Fruit fly (Drosophila melanogaster) whole organism, embryonic: ENCODE data around the gene CG17145.
A peak's percentile ranks its signal among the peaks of the same experiment; 100 is the strongest.

Source experiments
- Atf-2 ChIP-seq: fragments of 200-800 bp; sonication (Bioruptor generic); optimal IDR thresholded peaks from 2 replicates; lab custom pipeline; 2016; ENCODE audit warnings: missing biosample characterization, missing genetic modification characterization
- CG10543 ChIP-seq: fragments of 200-800 bp; sonication (Bioruptor generic); optimal IDR thresholded peaks from 3 replicates; lab custom pipeline; 2017; ENCODE audit warnings: missing biosample characterization, mild to moderate bottlenecking, missing genetic modification characterization, moderate library complexity
- CG10654 ChIP-seq: fragments of 200-800 bp; sonication (Bioruptor generic); optimal IDR thresholded peaks from 2 replicates; lab custom pipeline; 2016; ENCODE audit warnings: missing biosample characterization, missing genetic modification characterization
- CG10959 ChIP-seq: fragments of 200-800 bp; sonication (Bioruptor generic); IDR thresholded peaks from 2 replicates; pipeline ENCODE4 v1.3.6; 2022; ENCODE audit warnings: missing biosample characterization, missing genetic modification characterization
- CG12744 ChIP-seq: fragments of 200-800 bp; sonication (Bioruptor generic); optimal IDR thresholded peaks from 2 replicates; lab custom pipeline; 2016; ENCODE audit warnings: missing biosample characterization, missing genetic modification characterization
- CG12769 ChIP-seq: fragments of 200-800 bp; sonication (Bioruptor generic); optimal IDR thresholded peaks from 2 replicates; lab custom pipeline; 2019; ENCODE audit warnings: missing biosample characterization, mild to moderate bottlenecking, missing genetic modification characterization, moderate library complexity
- CG13287 ChIP-seq: fragments of 200-800 bp; sonication (Bioruptor generic); IDR thresholded peaks from 2 replicates; pipeline ENCODE4 v1.3.6; 2022; ENCODE audit warnings: missing biosample characterization, missing genetic modification characterization; ENCODE audit not compliant: partially characterized antibody
- CG15269 ChIP-seq: fragments of 200-800 bp; sonication (Bioruptor generic); optimal IDR thresholded peaks from 2 replicates; lab custom pipeline; 2018; ENCODE audit warnings: missing biosample characterization, mild to moderate bottlenecking, missing genetic modification characterization, moderate library complexity
- CG15479 ChIP-seq: fragments of 200-800 bp; sonication (Bioruptor generic); optimal IDR thresholded peaks from 3 replicates; lab custom pipeline; 2019; ENCODE audit warnings: missing biosample characterization, mild to moderate bottlenecking, missing genetic modification characterization, moderate library complexity
- CG16813 ChIP-seq: fragments of 200-800 bp; sonication (Bioruptor generic); IDR thresholded peaks from 3 replicates; pipeline ENCODE4 v1.3.6; 2022; ENCODE audit warnings: missing biosample characterization, missing genetic modification characterization; ENCODE audit not compliant: partially characterized antibody
- CG18262 ChIP-seq: fragments of 200-800 bp; optimal IDR thresholded peaks from 3 replicates; lab custom pipeline; 2019; ENCODE audit warnings: missing biosample characterization, mild to moderate bottlenecking, missing genetic modification characterization, moderate library complexity
- CG31365 ChIP-seq: fragments of 200-800 bp; sonication (Bioruptor generic); optimal IDR thresholded peaks from 2 replicates; lab custom pipeline; 2018; ENCODE audit warnings: missing biosample characterization, mild to moderate bottlenecking, missing genetic modification characterization
- CG34224 ChIP-seq: fragments of 200-800 bp; sonication (Bioruptor generic); IDR thresholded peaks from 3 replicates; pipeline ENCODE4 v1.3.6; 2022; ENCODE audit warnings: missing biosample characterization, missing genetic modification characterization; ENCODE audit not compliant: partially characterized antibody
- CG3838 ChIP-seq: fragments of 200-800 bp; sonication (Bioruptor generic); optimal IDR thresholded peaks from 3 replicates; lab custom pipeline; 2016; ENCODE audit warnings: missing biosample characterization, missing genetic modification characterization
- CG9797 ChIP-seq: fragments of 200-800 bp; sonication (Bioruptor generic); optimal IDR thresholded peaks from 3 replicates; lab custom pipeline; 2018; ENCODE audit warnings: missing biosample characterization, mild to moderate bottlenecking, missing genetic modification characterization
- Chrac-16 ChIP-seq: fragments of 200-800 bp; sonication (Bioruptor generic); optimal IDR thresholded peaks from 3 replicates; lab custom pipeline; 2016; ENCODE audit warnings: missing biosample characterization, missing genetic modification characterization
- Doc3 ChIP-seq: fragments of 200-800 bp; sonication (Bioruptor generic); IDR thresholded peaks from 3 replicates; pipeline ENCODE4 v1.3.6; 2022; ENCODE audit warnings: missing biosample characterization, missing genetic modification characterization; ENCODE audit not compliant: partially characterized antibody
- Fer1 ChIP-seq: fragments of 200-800 bp; sonication (Bioruptor generic); optimal IDR thresholded peaks from 2 replicates; lab custom pipeline; 2017; ENCODE audit warnings: missing biosample characterization, mild to moderate bottlenecking, missing genetic modification characterization
- Fer2 ChIP-seq: fragments of 200-800 bp; sonication (Bioruptor generic); optimal IDR thresholded peaks from 2 replicates; lab custom pipeline; 2018; ENCODE audit warnings: missing biosample characterization, mild to moderate bottlenecking, missing genetic modification characterization, moderate library complexity
- HHEX ChIP-seq: fragments of 200-800 bp; sonication (Bioruptor generic); optimal IDR thresholded peaks from 3 replicates; lab custom pipeline; 2017; ENCODE audit warnings: missing biosample characterization, mild to moderate bottlenecking, missing genetic modification characterization, missing genetic modification reagents
- HLH54F ChIP-seq: fragments of 200-800 bp; sonication (Bioruptor generic); optimal IDR thresholded peaks from 3 replicates; lab custom pipeline; 2016; ENCODE audit warnings: missing biosample characterization, missing genetic modification characterization
- HLHmδ ChIP-seq: fragments of 200-800 bp; sonication (Bioruptor generic); optimal IDR thresholded peaks from 2 replicates; lab custom pipeline; 2018; ENCODE audit warnings: missing biosample characterization, mild to moderate bottlenecking, missing genetic modification characterization, moderate library complexity
- Hr39 ChIP-seq: fragments of >200 bp; optimal IDR thresholded peaks from 2 replicates; lab custom pipeline; 2017
- Lhr ChIP-seq: fragments of 200-800 bp; sonication (Bioruptor generic); optimal IDR thresholded peaks from 3 replicates; lab custom pipeline; 2017; ENCODE audit warnings: mild to moderate bottlenecking, missing biosample characterization, missing genetic modification reagents, missing genetic modification characterization
- Lpt ChIP-seq: fragments of >200 bp; optimal IDR thresholded peaks from 2 replicates; lab custom pipeline; 2018; ENCODE audit warnings: missing biosample characterization, missing genetic modification characterization
- Mes4 ChIP-seq: fragments of 200-800 bp; sonication (Bioruptor generic); optimal IDR thresholded peaks from 2 replicates; lab custom pipeline; 2016; ENCODE audit warnings: missing biosample characterization, missing genetic modification characterization
- PHDP ChIP-seq: fragments of 200-800 bp; sonication (Bioruptor generic); optimal IDR thresholded peaks from 3 replicates; lab custom pipeline; 2018; ENCODE audit warnings: missing biosample characterization, mild to moderate bottlenecking, missing genetic modification characterization, moderate library complexity
- Pdp1 ChIP-seq, 2 experiments: fragments of 200-800 bp; sonication (Bioruptor generic); optimal IDR thresholded peaks; 3 replicates each; lab custom pipeline; 2016; ENCODE audit warnings: missing biosample characterization in 2 of 2, missing genetic modification characterization in 2 of 2, mild to moderate bottlenecking in 1 of 2, moderate library complexity in 1 of 2
- Ssrp ChIP-seq: fragments of 200-800 bp; sonication (Bioruptor generic); optimal IDR thresholded peaks from 2 replicates; lab custom pipeline; 2018; ENCODE audit warnings: missing biosample characterization, mild to moderate bottlenecking, missing genetic modification characterization, moderate library complexity
- Xrp1 ChIP-seq: fragments of 200-800 bp; sonication (Bioruptor generic); IDR thresholded peaks from 2 replicates; pipeline ENCODE4 v1.3.6; 2022; ENCODE audit warnings: missing biosample characterization, missing genetic modification characterization
- bbx ChIP-seq: fragments of 200-800 bp; sonication (Bioruptor generic); IDR thresholded peaks from 2 replicates; pipeline ENCODE4 v1.3.6; 2022; ENCODE audit warnings: missing biosample characterization, missing genetic modification characterization; ENCODE audit not compliant: partially characterized antibody
- bigmax ChIP-seq: fragments of 200-800 bp; sonication (Bioruptor generic); optimal IDR thresholded peaks from 2 replicates; lab custom pipeline; 2018; ENCODE audit warnings: missing biosample characterization, mild to moderate bottlenecking, missing genetic modification characterization
- bsh ChIP-seq, 2 experiments: fragments of 200-800 bp; sonication (Bioruptor generic); optimal IDR thresholded peaks; 2 replicates each; lab custom pipeline; 2017 to 2018; ENCODE audit warnings: mild to moderate bottlenecking in 2 of 2, missing biosample characterization in 2 of 2, missing genetic modification characterization in 2 of 2, moderate library complexity in 1 of 2
- cg ChIP-seq: fragments of 200-800 bp; sonication (Bioruptor generic); optimal IDR thresholded peaks from 3 replicates; lab custom pipeline; 2019; ENCODE audit warnings: missing biosample characterization, mild to moderate bottlenecking, missing genetic modification characterization, moderate library complexity
- chm ChIP-seq: fragments of 200-800 bp; sonication (Bioruptor generic); IDR thresholded peaks from 2 replicates; pipeline ENCODE4 v1.3.6; 2022; ENCODE audit warnings: missing biosample characterization, missing genetic modification characterization
- da ChIP-seq: fragments of 200-800 bp; sonication (Bioruptor generic); optimal IDR thresholded peaks from 2 replicates; lab custom pipeline; 2016; ENCODE audit warnings: missing biosample characterization, missing genetic modification characterization
- disco-r ChIP-seq: fragments of 200-800 bp; sonication (Bioruptor generic); optimal IDR thresholded peaks from 2 replicates; lab custom pipeline; 2016; ENCODE audit warnings: missing biosample characterization, missing genetic modification characterization
- esg ChIP-seq: fragments of 200-800 bp; sonication (Bioruptor generic); conservative IDR thresholded peaks from 2 replicates; pipeline ENCODE4 v1.3.6; 2022; ENCODE audit warnings: missing biosample characterization, missing genetic modification characterization
- her ChIP-seq: fragments of 200-800 bp; sonication (Bioruptor generic); optimal IDR thresholded peaks from 2 replicates; lab custom pipeline; 2016; ENCODE audit warnings: missing biosample characterization, missing genetic modification characterization
- knrl ChIP-seq: fragments of 200-800 bp; sonication (Bioruptor generic); IDR thresholded peaks from 3 replicates; pipeline ENCODE4 v1.3.6; 2022; ENCODE audit warnings: missing biosample characterization, missing genetic modification characterization; ENCODE audit not compliant: partially characterized antibody
- lov ChIP-seq, 2 experiments: fragments of 200-800 bp in 1 of 2; fragments of >200 bp in 1 of 2; sonication (Bioruptor generic) in 1 of 2; IDR thresholded peaks in 1 of 2; optimal IDR thresholded peaks in 1 of 2; 2 replicates in 1 of 2; 3 replicates in 1 of 2; pipeline versions ENCODE4 v1.3.6 to Lab custom; 2017 to 2022; ENCODE audit warnings: missing biosample characterization in 1 of 2, missing genetic modification characterization in 1 of 2
- peb ChIP-seq: fragments of 200-800 bp; sonication (Bioruptor generic); IDR thresholded peaks from 2 replicates; pipeline ENCODE4 v1.3.6; 2022; ENCODE audit warnings: missing biosample characterization, missing genetic modification characterization
- repo ChIP-seq: fragments of 200-800 bp; sonication (Bioruptor generic); optimal IDR thresholded peaks from 2 replicates; lab custom pipeline; 2016; ENCODE audit warnings: missing biosample characterization, missing genetic modification characterization
- sens ChIP-seq: fragments of 200-800 bp; sonication (Bioruptor generic); peaks from one replicate; lab custom pipeline; 2016; ENCODE audit warnings: missing biosample characterization, missing genetic modification characterization
- shn ChIP-seq: fragments of 200-800 bp; sonication (Bioruptor generic); optimal IDR thresholded peaks from 3 replicates; lab custom pipeline; 2016; ENCODE audit warnings: missing biosample characterization, missing genetic modification characterization
- slbo ChIP-seq: fragments of 200-800 bp; sonication (Bioruptor generic); IDR thresholded peaks from 2 replicates; pipeline ENCODE4 v1.3.6; 2022; ENCODE audit warnings: missing biosample characterization, missing genetic modification characterization
- ttk ChIP-seq: fragments of 200-800 bp; sonication (Bioruptor generic); IDR thresholded peaks from 2 replicates; pipeline ENCODE4 v2.1.2; 2022; ENCODE audit warnings: missing biosample characterization, missing genetic modification characterization
- usp ChIP-seq: fragments of >200 bp; optimal IDR thresholded peaks from 2 replicates; lab custom pipeline; 2017; ENCODE audit warnings: missing biosample characterization, missing genetic modification characterization
- yki ChIP-seq: fragments of >200 bp; optimal IDR thresholded peaks from 3 replicates; lab custom pipeline; 2018

CG17145 gene

dm6 chr3L:20247513-20248173 lies 26.0 kb downstream of the CG17145 start, which contains the start of gene rdgC (continued):
- TF ChIP-seq HHEX (GFP tag; lab: Kevin White, UChicago), result peak; percentile 96
- peak; percentile 94 for TF ChIP-seq HLH54F (GFP tag; lab: Kevin White, UChicago)
- TF ChIP-seq Fer1, result peak; percentile 96
- peak; percentile 97 for TF ChIP-seq Xrp1
- peak; percentile 90 for TF ChIP-seq shn (GFP tag; lab: Kevin White, UChicago)
- no peak for TF ChIP-seq Doc3 (GFP tag; lab: Robert Waterston, UW)
- TF ChIP-seq CG12744 (GFP tag; lab: Kevin White, UChicago), result peak; percentile 92
- TF ChIP-seq Hr39 (lab: Kevin White, UChicago), result no peak
- TF ChIP-seq esg, result peak; percentile 91
- TF ChIP-seq CG10959 (GFP tag; lab: Robert Waterston, UW), result peak; percentile 82
- peak; percentile 95 for TF ChIP-seq repo (GFP tag; lab: Kevin White, UChicago)
- TF ChIP-seq Lpt (GFP tag; lab: Kevin White, UChicago), result no peak
- peak; percentile 97 for TF ChIP-seq ttk (GFP tag; lab: Robert Waterston, UW)
- TF ChIP-seq disco-r (GFP tag; lab: Kevin White, UChicago), result peak; percentile 91
- no peak for TF ChIP-seq CG34224 (GFP tag; lab: Robert Waterston, UW)
- TF ChIP-seq CG13287, result peak; percentile 25; the same call in 1 of the 2 replicates
- peak; percentile 70 for TF ChIP-seq Lhr (GFP tag; lab: Kevin White, UChicago)
- peak; percentile 92 to 96 for TF ChIP-seq Pdp1 (GFP tag; optimal IDR thresholded peaks at IDR 0.05; lab: Kevin White, UChicago)
- TF ChIP-seq bsh (GFP tag; optimal IDR thresholded peaks at IDR 0.05; lab: Kevin White, UChicago), result peak in 1 of 2 experiments; percentile 91
- TF ChIP-seq Chrac-16 (GFP tag; lab: Kevin White, UChicago), result peak; percentile 90
- peak; percentile 93 for TF ChIP-seq chm (GFP tag; lab: Robert Waterston, UW)
- no peak for TF ChIP-seq bbx (GFP tag; lab: Robert Waterston, UW)
- TF ChIP-seq Mes4, result peak; percentile 93
- TF ChIP-seq knrl, result no peak
- peak; percentile 77 for TF ChIP-seq CG10543
- peak; percentile 97 for TF ChIP-seq slbo (GFP tag; lab: Robert Waterston, UW)
- TF ChIP-seq Fer2 (tag; lab: Kevin White, UChicago), result peak; percentile 83
- peak; percentile 91 for TF ChIP-seq Ssrp (tag; lab: Kevin White, UChicago)
- TF ChIP-seq her, result peak; percentile 92
- peak; percentile 99 for TF ChIP-seq sens (GFP tag; lab: Kevin White, UChicago)
- peak; percentile 76 for TF ChIP-seq da (GFP tag; lab: Kevin White, UChicago)
- no peak for TF ChIP-seq lov (optimal IDR thresholded peaks at IDR 0.05; lab: Kevin White, UChicago)
- TF ChIP-seq lov (GFP tag; IDR thresholded peaks at IDR 0.05; lab: Robert Waterston, UW), result peak; percentile 91
- TF ChIP-seq usp, result no peak
- peak; percentile 96 for TF ChIP-seq CG15269 (tag; lab: Kevin White, UChicago)
- peak; percentile 75 for TF ChIP-seq CG3838
- TF ChIP-seq CG9797 (GFP tag; lab: Kevin White, UChicago), result peak; percentile 33
- TF ChIP-seq CG18262 (tag; lab: Kevin White, UChicago), result peak; percentile 92
- TF ChIP-seq bigmax, result peak; percentile 71
- TF ChIP-seq CG10654 (GFP tag; lab: Kevin White, UChicago), result peak; percentile 94
- peak; percentile 99 for TF ChIP-seq CG12769 (tag; lab: Kevin White, UChicago)
- TF ChIP-seq cg (GFP tag; lab: Kevin White, UChicago), result no peak
- no peak for TF ChIP-seq CG15479 (GFP tag; lab: Kevin White, UChicago)
- no peak for TF ChIP-seq HLHmδ (GFP tag; lab: Kevin White, UChicago)
- peak; percentile 92 for TF ChIP-seq peb (GFP tag; lab: Robert Waterston, UW)
- peak; percentile 91 for TF ChIP-seq Atf-2
- peak; percentile 89 for TF ChIP-seq CG31365 (tag; lab: Kevin White, UChicago)
- no peak for TF ChIP-seq yki
- peak; percentile 96 for TF ChIP-seq PHDP (tag; lab: Kevin White, UChicago)
- no peak for TF ChIP-seq CG16813 (GFP tag; lab: Robert Waterston, UW)
